Worm (Caenorhabditis elegans): ENCODE results near the gene F53B3.6.

The F53B3.6 gene

ce11 chrX:2852388-2852908 is 11.6 kb upstream of the F53B3.6 start, which contains the start of gene kin-29 (continued):
- no peak for TF ChIP-seq Y105C5A.15 (GFP tag; IDR thresholded peaks at IDR 0.05)
- peak; percentile 90 for TF ChIP-seq madf-9 (GFP tag; conservative IDR thresholded peaks at IDR 0.05)
- peak; percentile 99 for TF ChIP-seq aha-1 (tag)
- no peak for TF ChIP-seq nhr-6 (tag; optimal IDR thresholded peaks at IDR 0.05)
- peak; percentile 93 for TF ChIP-seq fkh-10 (GFP tag; optimal IDR thresholded peaks at IDR 0.05)
- TF ChIP-seq ZK546.5 (tag; optimal IDR thresholded peaks at IDR 0.05), result no peak
- TF ChIP-seq zip-2 (tag; optimal IDR thresholded peaks at IDR 0.05), result peak; percentile 44
- TF ChIP-seq F49E8.2 (tag; optimal IDR thresholded peaks at IDR 0.05; ENCODE audit: borderline replicate concordance), result no peak
- no peak for TF ChIP-seq nhr-111 (GFP tag; optimal IDR thresholded peaks at IDR 0.05)
- TF ChIP-seq duxl-1 (tag; optimal IDR thresholded peaks at IDR 0.05; ENCODE audit: poor library complexity), result peak; percentile 53
- peak; percentile 72 to 93 for TF ChIP-seq mdl-1 (tag; optimal IDR thresholded peaks at IDR 0.05)

DNA sequence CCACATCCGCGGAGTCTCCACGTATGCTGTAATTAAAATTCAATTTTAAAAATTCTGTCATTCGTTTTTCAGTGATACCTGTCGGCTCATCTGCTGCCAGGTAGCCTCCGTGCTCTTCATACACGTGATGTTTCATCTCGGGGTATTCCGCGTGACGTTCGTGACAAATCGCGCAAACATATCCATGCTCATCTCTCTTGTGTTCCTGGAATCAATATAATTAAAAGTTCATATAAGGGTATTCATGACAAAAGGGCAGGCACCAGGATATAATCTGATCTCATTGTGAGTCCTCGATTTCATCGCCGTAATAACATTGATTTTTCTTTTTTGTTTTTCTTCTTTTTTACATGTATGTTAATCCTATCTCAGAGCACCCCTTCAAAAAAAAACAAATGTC is 10.1 kb upstream of the F53B3.6 start:
- TF ChIP-seq Y5F2A.4 (GFP tag; optimal IDR thresholded peaks at IDR 0.05) (no peak), ceh-44 (GFP tag; IDR thresholded peaks at IDR 0.05) (no peak), ceh-82 (tag; optimal IDR thresholded peaks at IDR 0.05) (no peak)

ce11 chrX:2857070-2857825 is 6.8 kb upstream of the F53B3.6 start, which contains the start of gene tra-4:
tra-4 (minus strand) TSS chrX:2857603.
- TF ChIP-seq dmd-8 (GFP tag; IDR thresholded peaks at IDR 0.05) (no peak), lsy-2 (tag; optimal IDR thresholded peaks at IDR 0.05) (peak in 1 of 2 experiments; percentile 46), fkh-10 (GFP tag; optimal IDR thresholded peaks at IDR 0.05) (no peak), nhr-11 (tag; optimal IDR thresholded peaks at IDR 0.05) (no peak), fos-1 (tag; optimal IDR thresholded peaks at IDR 0.05) (no peak), aha-1 (tag) (peak; percentile 38), lir-3 (tag; optimal IDR thresholded peaks at IDR 0.05) (no peak), unc-39 (tag; optimal IDR thresholded peaks at IDR 0.05) (no peak), unc-62 (GFP tag; optimal IDR thresholded peaks at IDR 0.05 in 1 of 2) (no peak), unc-62 (tag; optimal IDR thresholded peaks at IDR 0.05) (no peak), Y105C5A.15 (GFP tag; IDR thresholded peaks at IDR 0.05) (no peak), egl-27 (tag; optimal IDR thresholded peaks at IDR 0.05) (no peak), daf-8 (GFP tag; IDR thresholded peaks at IDR 0.05) (no peak), D1046.2 (GFP tag; IDR thresholded peaks at IDR 0.05) (no peak), hif-1 (tag; optimal IDR thresholded peaks at IDR 0.05) (peak in 1 of 2 experiments; percentile 7), mes-2 (tag; optimal IDR thresholded peaks at IDR 0.05; ENCODE audit: poor library complexity, severe bottlenecking) (peak; percentile 91), attf-4 (tag; optimal IDR thresholded peaks at IDR 0.05) (no peak), spr-3 (GFP tag; optimal IDR thresholded peaks at IDR 0.05) (no peak), arid-1 (GFP tag; conservative IDR thresholded peaks at IDR 0.05) (no peak), hlh-11 (tag; optimal IDR thresholded peaks at IDR 0.05) (no peak), nhr-25 (tag; optimal IDR thresholded peaks at IDR 0.05; ENCODE audit: borderline replicate concordance, insufficient read depth) (no peak), vab-7 (GFP tag; IDR thresholded peaks at IDR 0.05) (no peak), nhr-28 (tag; optimal IDR thresholded peaks at IDR 0.05) (peak; percentile 26), mep-1 (tag; optimal IDR thresholded peaks at IDR 0.05) (no peak), F49E8.2 (tag; optimal IDR thresholded peaks at IDR 0.05; ENCODE audit: borderline replicate concordance) (no peak), dve-1 (tag; optimal IDR thresholded peaks at IDR 0.05; ENCODE audit: insufficient read depth) (no peak), F26F4.8 (GFP tag; conservative IDR thresholded peaks at IDR 0.05) (no peak)
